Worm (Caenorhabditis elegans) whole organism, L4 larva: ENCODE data around the gene ZC196.4.

Source experiments
- D1046.2 ChIP-seq: fragments of 200-800 bp; sonication (Bioruptor generic); IDR thresholded peaks from 2 replicates; pipeline ENCODE4 v1.3.6; 2022; ENCODE audit warnings: missing genetic modification characterization, missing compliant biosample characterization
- F44E2.7 ChIP-seq: fragments of 200-800 bp; sonication (Bioruptor generic); IDR thresholded peaks from 2 replicates; pipeline ENCODE4 v2.1.2; 2022; ENCODE audit warnings: missing genetic modification characterization, missing compliant biosample characterization
- T26A8.4 ChIP-seq: fragments of 200-800 bp; sonication (Bioruptor generic); IDR thresholded peaks from 2 replicates; pipeline ENCODE4 v1.3.6; 2022; ENCODE audit warnings: missing genetic modification characterization, missing compliant biosample characterization
- Y105C5A.15 ChIP-seq: fragments of 200-800 bp; sonication (Bioruptor generic); IDR thresholded peaks from 2 replicates; pipeline ENCODE4 v1.3.6; 2022; ENCODE audit warnings: missing genetic modification characterization, missing compliant biosample characterization
- aha-1 ChIP-seq: fragments of 150-350 bp; peaks from one replicate; lab custom pipeline; 2014; ENCODE audit warnings: missing biosample characterization, missing genetic modification characterization
- aly-2 ChIP-seq: sonication (generic microtip); optimal IDR thresholded peaks from 2 replicates; lab custom pipeline; 2018; ENCODE audit warnings: missing biosample characterization, missing genetic modification characterization
- attf-4 ChIP-seq: sonication (generic microtip); optimal IDR thresholded peaks from 3 replicates; lab custom pipeline; 2017; ENCODE audit warnings: missing biosample characterization, missing genetic modification characterization
- ceh-28 ChIP-seq: fragments of 150-350 bp; optimal IDR thresholded peaks from 2 replicates; lab custom pipeline; 2014; ENCODE audit warnings: missing biosample characterization, missing genetic modification reagents, missing genetic modification characterization
- ceh-44 ChIP-seq: fragments of 200-800 bp; sonication (Bioruptor generic); IDR thresholded peaks from 2 replicates; pipeline ENCODE4 v1.3.6; 2022; ENCODE audit warnings: missing genetic modification reagents, missing genetic modification characterization, missing compliant biosample characterization
- ceh-62 ChIP-seq: sonication (generic microtip); optimal IDR thresholded peaks from 2 replicates; lab custom pipeline; 2017; ENCODE audit warnings: missing biosample characterization, missing genetic modification characterization
- ces-1 ChIP-seq: fragments of 150-350 bp; sonication (generic microtip); optimal IDR thresholded peaks from 4 replicates; lab custom pipeline; 2014; ENCODE audit warnings: missing biosample characterization, missing genetic modification reagents, missing genetic modification characterization
- cey-2 ChIP-seq: sonication (generic microtip); optimal IDR thresholded peaks from 3 replicates; lab custom pipeline; 2017; ENCODE audit warnings: missing genetic modification characterization, mild to moderate bottlenecking, missing compliant biosample characterization, antibody characterized with exemption, borderline replicate concordance; ENCODE audit not compliant: insufficient read depth
- ctbp-1 ChIP-seq: fragments of 200-800 bp; sonication (Bioruptor generic); IDR thresholded peaks from 2 replicates; pipeline ENCODE4 v1.3.6; 2022; ENCODE audit warnings: missing genetic modification reagents, missing genetic modification characterization, missing compliant biosample characterization
- daf-16 ChIP-seq, 3 experiments: sonication (generic microtip); optimal IDR thresholded peaks; 2 replicates each; lab custom pipeline; 2016 to 2017; ENCODE audit warnings: missing genetic modification characterization in 3 of 3, missing genetic modification reagents in 3 of 3, mild to moderate bottlenecking in 2 of 3, missing compliant biosample characterization in 2 of 3, missing biosample characterization in 1 of 3, moderate library complexity in 1 of 3
- daf-19 ChIP-seq: fragments of 200-800 bp; sonication (Bioruptor generic); conservative IDR thresholded peaks from 2 replicates; pipeline ENCODE4 v1.3.6; 2022; ENCODE audit warnings: missing genetic modification characterization, missing compliant biosample characterization
- daf-8 ChIP-seq: fragments of 200-800 bp; sonication (Bioruptor generic); IDR thresholded peaks from 2 replicates; pipeline ENCODE4 v1.3.6; 2022; ENCODE audit warnings: missing genetic modification characterization, missing compliant biosample characterization
- dmd-6 ChIP-seq: fragments of 200-800 bp; sonication (Bioruptor generic); IDR thresholded peaks from 2 replicates; pipeline ENCODE4 v1.3.6; 2022; ENCODE audit warnings: missing genetic modification reagents, missing genetic modification characterization, missing compliant biosample characterization
- egl-43 ChIP-seq: fragments of 200-800 bp; sonication (Bioruptor generic); IDR thresholded peaks from 2 replicates; pipeline ENCODE4 v1.3.6; 2022; ENCODE audit warnings: missing genetic modification reagents, missing genetic modification characterization, missing compliant biosample characterization
- gei-8 ChIP-seq: fragments of 200-800 bp; sonication (Bioruptor generic); optimal IDR thresholded peaks from 2 replicates; lab custom pipeline; 2018; ENCODE audit warnings: mild to moderate bottlenecking, missing genetic modification characterization, missing compliant biosample characterization
- lin-1 ChIP-seq: fragments of 200-800 bp; sonication (Bioruptor generic); IDR thresholded peaks from 2 replicates; pipeline ENCODE4 v1.3.6; 2022; ENCODE audit warnings: missing genetic modification reagents, missing genetic modification characterization, missing compliant biosample characterization
- lin-13 ChIP-seq: fragments of 150-350 bp; optimal IDR thresholded peaks from 2 replicates; lab custom pipeline; 2014; ENCODE audit warnings: missing biosample characterization, missing genetic modification reagents, missing genetic modification characterization
- lin-15B ChIP-seq: fragments of 150-350 bp; sonication (generic microtip); optimal IDR thresholded peaks from 3 replicates; lab custom pipeline; 2014; ENCODE audit warnings: missing biosample characterization, missing genetic modification characterization
- lin-38 ChIP-seq: fragments of 200-800 bp; sonication (Bioruptor generic); IDR thresholded peaks from 2 replicates; pipeline ENCODE4 v1.3.6; 2022; ENCODE audit warnings: missing genetic modification reagents, missing genetic modification characterization, missing compliant biosample characterization
- lsy-2 ChIP-seq, 2 experiments: fragments of 150-350 bp in 1 of 2; sonication (generic microtip) in 1 of 2; optimal IDR thresholded peaks; 2 replicates each; lab custom pipeline; 2014 to 2017; ENCODE audit warnings: missing biosample characterization in 2 of 2, missing genetic modification characterization in 2 of 2
- mep-1 ChIP-seq: fragments of 150-350 bp; sonication (generic microtip); optimal IDR thresholded peaks from 3 replicates; lab custom pipeline; 2014; ENCODE audit warnings: missing biosample characterization, missing genetic modification characterization
- mxl-3 ChIP-seq: fragments of 200-800 bp; sonication (Bioruptor generic); optimal IDR thresholded peaks from 2 replicates; lab custom pipeline; 2018; ENCODE audit warnings: mild to moderate bottlenecking, missing genetic modification characterization, missing compliant biosample characterization
- nhr-28 ChIP-seq: fragments of 150-350 bp; optimal IDR thresholded peaks from 2 replicates; lab custom pipeline; 2014; ENCODE audit warnings: missing biosample characterization, missing genetic modification characterization
- nhr-76 ChIP-seq: fragments of 150-350 bp; optimal IDR thresholded peaks from 2 replicates; lab custom pipeline; 2014; ENCODE audit warnings: missing biosample characterization, missing genetic modification characterization
- nhr-77 ChIP-seq: fragments of 150-350 bp; optimal IDR thresholded peaks from 2 replicates; lab custom pipeline; 2014; ENCODE audit warnings: missing biosample characterization, missing genetic modification characterization
- pha-4 ChIP-seq, 2 experiments: fragments of 150-350 bp in 1 of 2; fragments of 200-800 bp in 1 of 2; sonication (Bioruptor generic) in 1 of 2; IDR thresholded peaks in 1 of 2; optimal IDR thresholded peaks in 1 of 2; 2 replicates each; pipeline versions ENCODE4 v1.3.6 to Lab custom; 2014 to 2022; ENCODE audit warnings: missing genetic modification characterization in 2 of 2, missing genetic modification reagents in 2 of 2, missing biosample characterization in 1 of 2, missing compliant biosample characterization in 1 of 2
- rbr-2 ChIP-seq: sonication (generic microtip); optimal IDR thresholded peaks from 2 replicates; lab custom pipeline; 2016; ENCODE audit warnings: missing genotype, missing genetic modification characterization, missing compliant biosample characterization
- saeg-2 ChIP-seq: fragments of 200-800 bp; sonication (Bioruptor generic); IDR thresholded peaks from 2 replicates; pipeline ENCODE4 v1.3.6; 2022; ENCODE audit warnings: missing genetic modification reagents, missing genetic modification characterization, missing compliant biosample characterization
- skn-1 ChIP-seq: fragments of 150-350 bp; optimal IDR thresholded peaks from 2 replicates; lab custom pipeline; 2014; ENCODE audit warnings: missing biosample characterization, missing genetic modification characterization
- spr-3 ChIP-seq: fragments of 200-800 bp; sonication (Bioruptor generic); optimal IDR thresholded peaks from 2 replicates; lab custom pipeline; 2018; ENCODE audit warnings: mild to moderate bottlenecking, missing genetic modification characterization, missing compliant biosample characterization
- unc-39 ChIP-seq: sonication (generic microtip); optimal IDR thresholded peaks from 2 replicates; lab custom pipeline; 2017; ENCODE audit warnings: missing biosample characterization, missing genetic modification characterization
- zag-1 ChIP-seq: fragments of 150-350 bp; optimal IDR thresholded peaks from 2 replicates; lab custom pipeline; 2014; ENCODE audit warnings: missing biosample characterization, missing genetic modification characterization
- zfp-3 ChIP-seq: fragments of 200-800 bp; sonication (Bioruptor generic); conservative IDR thresholded peaks from 2 replicates; pipeline ENCODE4 v1.3.6; 2022; ENCODE audit warnings: missing genetic modification reagents, missing genetic modification characterization, missing compliant biosample characterization
- zip-2 ChIP-seq: fragments of 150-350 bp; optimal IDR thresholded peaks from 2 replicates; lab custom pipeline; 2014; ENCODE audit warnings: missing biosample characterization, missing genetic modification characterization
- ztf-11 ChIP-seq: fragments of 150-350 bp; optimal IDR thresholded peaks from 2 replicates; lab custom pipeline; 2014; ENCODE audit warnings: missing biosample characterization, missing genetic modification characterization

ZC196.4 gene

DNA sequence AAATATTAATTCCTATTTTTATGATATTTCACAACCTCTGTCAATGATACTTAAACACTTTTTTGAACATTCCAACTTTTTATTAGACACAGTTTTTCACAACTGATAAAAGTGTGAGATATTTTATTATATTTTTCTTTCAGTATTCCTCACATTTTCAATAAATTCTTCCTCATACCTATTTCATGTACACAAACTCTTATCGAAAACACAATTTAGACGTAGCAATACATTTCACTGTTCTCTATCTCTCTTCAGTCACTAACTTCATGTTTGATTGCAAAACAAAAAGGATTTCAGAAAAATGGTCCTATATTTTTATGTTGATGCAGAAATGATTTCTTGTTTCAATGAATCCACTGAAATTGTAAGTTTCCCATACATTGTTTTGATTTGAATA is 13.0 kb downstream of the ZC196.4 start, which contains the start of gene B0507.6 (continued):
- no peak for TF ChIP-seq mxl-3
- no peak for TF ChIP-seq daf-8

DNA sequence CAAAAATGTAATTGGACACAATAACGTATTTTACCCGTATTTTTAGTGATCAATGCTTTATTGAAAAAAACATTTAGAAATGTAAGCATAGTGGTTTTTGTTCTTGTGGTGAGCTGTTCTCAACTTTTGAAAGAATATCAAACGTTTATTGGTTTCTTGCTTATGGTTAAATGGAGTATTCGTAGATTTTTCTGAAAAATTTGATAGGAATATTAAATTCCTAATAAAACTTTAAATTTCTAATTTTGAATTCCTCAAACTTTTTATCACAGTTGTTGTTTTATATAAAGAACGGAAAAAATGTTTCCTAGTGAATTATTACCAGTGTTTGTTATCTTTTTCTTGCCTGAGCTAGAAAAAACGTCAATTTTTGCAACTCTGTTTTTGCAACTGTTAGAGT is 20.5 kb downstream of the ZC196.4 start, which contains the start of gene B0507.5:
TSS of gene B0507.5 (plus strand) at position 301 of the 400 bp plus-strand sequence.
- TF ChIP-seq zip-2 (tag; lab: Kevin White, UChicago) (no peak), D1046.2 (GFP tag; lab: Robert Waterston, UW) (no peak), dmd-6 (GFP tag; lab: Robert Waterston, UW) (no peak), ztf-11 (tag; lab: Kevin White, UChicago) (no peak), lin-13 (no peak), F44E2.7 (GFP tag; lab: Robert Waterston, UW) (no peak), rbr-2 (tag; lab: Kevin White, UChicago) (no peak)

DNA sequence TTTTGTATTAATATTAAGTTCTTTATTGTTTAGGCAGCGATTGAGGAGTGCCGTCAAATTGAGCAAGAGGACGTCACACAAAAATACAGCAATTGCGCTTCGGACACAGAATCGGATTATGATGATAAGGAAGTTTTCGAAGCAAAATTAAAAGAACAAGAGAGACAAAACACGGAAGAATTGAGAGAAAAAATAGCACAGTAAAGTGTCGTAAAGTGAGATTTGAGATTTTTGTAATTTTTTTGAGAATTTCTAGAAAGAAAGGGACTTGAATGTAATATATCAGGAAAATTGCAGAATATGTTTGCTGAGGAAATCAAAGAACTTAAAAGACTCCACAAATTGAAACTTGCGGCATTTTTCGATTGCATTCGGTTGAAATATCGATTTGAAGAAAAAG is 21.8 kb downstream of the ZC196.4 start, which contains the start of gene B0507.4:
TSS of gene B0507.4 (plus strand) at position 301 of the 400 bp plus-strand sequence.
- TF ChIP-seq gei-8 (GFP tag; lab: Kevin White, UChicago) = no peak
- no peak for TF ChIP-seq ceh-28 (tag; lab: Kevin White, UChicago)
- TF ChIP-seq daf-19 (GFP tag; lab: Robert Waterston, UW) = no peak
- no peak for TF ChIP-seq lin-1 (GFP tag; lab: Robert Waterston, UW)
- no peak for TF ChIP-seq pha-4 (GFP tag; IDR thresholded peaks at IDR 0.05; lab: Robert Waterston, UW)
- no peak for TF ChIP-seq pha-4 (tag; optimal IDR thresholded peaks at IDR 0.05; lab: Kevin White, UChicago)
- TF ChIP-seq ctbp-1 = no peak
- no peak for TF ChIP-seq lin-15B (tag; lab: Kevin White, UChicago)
- TF ChIP-seq aly-2 (tag; lab: Kevin White, UChicago) = no peak
- TF ChIP-seq nhr-77 (tag; lab: Kevin White, UChicago) = no peak
- no peak for TF ChIP-seq daf-16 (GFP tag; optimal IDR thresholded peaks at IDR 0.05; lab: Kevin White, UChicago)
- no peak for TF ChIP-seq daf-16 (tag; optimal IDR thresholded peaks at IDR 0.05; lab: Kevin White, UChicago)
- no peak for TF ChIP-seq ceh-44
- TF ChIP-seq cey-2 (tag; lab: Kevin White, UChicago) = no peak
- TF ChIP-seq lsy-2 (tag; optimal IDR thresholded peaks at IDR 0.05; lab: Kevin White, UChicago) = no peak
- no peak for TF ChIP-seq lin-38 (GFP tag; lab: Robert Waterston, UW)

DNA sequence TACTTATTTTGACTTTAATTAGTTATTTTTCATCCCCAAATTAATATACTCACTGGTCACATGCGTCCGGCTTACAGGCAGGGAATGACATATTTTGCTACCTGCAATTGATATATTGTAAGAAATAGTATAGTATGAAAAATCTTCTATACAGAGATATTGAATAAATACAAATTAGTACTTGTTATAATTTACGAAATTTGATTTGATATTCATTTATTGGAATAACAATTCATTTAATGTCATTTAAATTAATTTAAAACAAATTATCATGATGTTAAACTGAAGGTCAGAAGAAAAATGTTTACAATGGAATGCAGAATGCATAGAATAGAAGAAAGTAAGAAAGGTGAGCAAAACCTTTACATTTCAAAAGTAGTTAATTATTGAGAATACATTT is 25.7 kb downstream of the ZC196.4 start, which contains the start of gene B0507.7:
TSS of gene B0507.7 (minus strand) at position 101 of the 400 bp plus-strand sequence.
- TF ChIP-seq Y105C5A.15 (GFP tag; lab: Robert Waterston, UW) (no peak), zag-1 (tag; lab: Kevin White, UChicago) (no peak), zfp-3 (GFP tag; lab: Robert Waterston, UW) (no peak), nhr-76 (no peak), lin-1 (GFP tag; lab: Robert Waterston, UW) (no peak), egl-43 (no peak), nhr-28 (no peak), T26A8.4 (GFP tag; lab: Robert Waterston, UW) (no peak), aha-1 (tag; lab: Kevin White, UChicago) (no peak), attf-4 (tag; lab: Kevin White, UChicago) (no peak), spr-3 (GFP tag; lab: Kevin White, UChicago) (no peak), skn-1 (tag; lab: Kevin White, UChicago) (no peak), saeg-2 (GFP tag; lab: Robert Waterston, UW) (no peak), ceh-62 (no peak), mep-1 (no peak), ces-1 (no peak), unc-39 (tag; lab: Kevin White, UChicago) (no peak), rbr-2 (tag; lab: Kevin White, UChicago) (no peak)
